Fruit fly (Drosophila melanogaster) whole organism, embryonic: ENCODE data around the gene Mic26-27.

Experiments
- Atf6 ChIP-seq: fragments of 200-800 bp; sonication (Bioruptor generic); IDR thresholded peaks from 2 replicates; pipeline ENCODE4 v1.3.6; 2022; ENCODE audit warnings: missing biosample characterization, missing genetic modification characterization
- CG10147 ChIP-seq: fragments of 200-800 bp; sonication (Bioruptor generic); optimal IDR thresholded peaks from 2 replicates; lab custom pipeline; 2019; ENCODE audit warnings: missing biosample characterization, mild to moderate bottlenecking, missing genetic modification characterization, moderate library complexity
- CG10321 ChIP-seq: fragments of 200-800 bp; sonication (Bioruptor generic); IDR thresholded peaks from 2 replicates; pipeline ENCODE4 v1.3.6; 2022; ENCODE audit warnings: missing biosample characterization, missing genetic modification characterization
- CG10462 ChIP-seq: fragments of 200-800 bp; sonication (Bioruptor generic); optimal IDR thresholded peaks from 2 replicates; lab custom pipeline; 2016; ENCODE audit warnings: missing biosample characterization, missing genetic modification characterization
- CG11456 ChIP-seq: fragments of 200-800 bp; sonication (Bioruptor generic); IDR thresholded peaks from 3 replicates; pipeline ENCODE4 v1.3.6; 2022; ENCODE audit warnings: missing biosample characterization, missing genetic modification characterization
- CG11695 ChIP-seq: fragments of 200-800 bp; sonication (Bioruptor generic); IDR thresholded peaks from 3 replicates; pipeline ENCODE4 v1.3.6; 2022; ENCODE audit warnings: missing biosample characterization, missing genetic modification characterization
- CG13624 ChIP-seq: fragments of 200-800 bp; sonication (Bioruptor generic); optimal IDR thresholded peaks from 2 replicates; lab custom pipeline; 2016; ENCODE audit warnings: missing biosample characterization, missing genetic modification characterization
- CG14441 ChIP-seq: fragments of 200-800 bp; sonication (Bioruptor generic); IDR thresholded peaks from 2 replicates; pipeline ENCODE4 v1.3.6; 2022; ENCODE audit warnings: missing biosample characterization, missing genetic modification characterization
- CG15269 ChIP-seq: fragments of 200-800 bp; sonication (Bioruptor generic); optimal IDR thresholded peaks from 2 replicates; lab custom pipeline; 2018; ENCODE audit warnings: missing biosample characterization, mild to moderate bottlenecking, missing genetic modification characterization, moderate library complexity
- CG15514 ChIP-seq: fragments of 200-800 bp; sonication (Bioruptor generic); optimal IDR thresholded peaks from 3 replicates; lab custom pipeline; 2017; ENCODE audit warnings: missing biosample characterization, missing genetic modification characterization, mild to moderate bottlenecking, moderate library complexity, missing genetic modification reagents
- CG17568 ChIP-seq: fragments of 200-800 bp; sonication (Bioruptor generic); optimal IDR thresholded peaks from 2 replicates; lab custom pipeline; 2018; ENCODE audit warnings: missing biosample characterization, mild to moderate bottlenecking, missing genetic modification characterization, moderate library complexity
- CG18262 ChIP-seq: fragments of 200-800 bp; optimal IDR thresholded peaks from 3 replicates; lab custom pipeline; 2019; ENCODE audit warnings: missing biosample characterization, mild to moderate bottlenecking, missing genetic modification characterization, moderate library complexity
- CG42726 ChIP-seq: fragments of 200-800 bp; sonication (Bioruptor generic); IDR thresholded peaks from 2 replicates; pipeline ENCODE4 v1.3.6; 2022; ENCODE audit warnings: missing biosample characterization, missing genetic modification characterization; ENCODE audit not compliant: partially characterized antibody
- CG4707 ChIP-seq: fragments of 200-800 bp; sonication (Bioruptor generic); optimal IDR thresholded peaks from 2 replicates; lab custom pipeline; 2018; ENCODE audit warnings: missing biosample characterization, mild to moderate bottlenecking, missing genetic modification characterization, moderate library complexity
- CG6854 ChIP-seq: fragments of 200-800 bp; sonication (Bioruptor generic); optimal IDR thresholded peaks from 3 replicates; lab custom pipeline; 2017; ENCODE audit warnings: missing biosample characterization, mild to moderate bottlenecking, missing genetic modification characterization
- CG7839 ChIP-seq: fragments of 200-800 bp; sonication (Bioruptor generic); optimal IDR thresholded peaks from 3 replicates; lab custom pipeline; 2018; ENCODE audit warnings: missing biosample characterization, mild to moderate bottlenecking, missing genetic modification characterization, moderate library complexity
- CG8290 ChIP-seq, 3 experiments: fragments of 200-800 bp; sonication (Bioruptor generic); optimal IDR thresholded peaks; 2 replicates each; lab custom pipeline; 2016 to 2019; ENCODE audit warnings: missing biosample characterization in 3 of 3, missing genetic modification characterization in 3 of 3, mild to moderate bottlenecking in 2 of 3, moderate library complexity in 1 of 3
- CG8359 ChIP-seq: fragments of 200-800 bp; sonication (Bioruptor generic); optimal IDR thresholded peaks from 2 replicates; lab custom pipeline; 2017; ENCODE audit warnings: missing biosample characterization, mild to moderate bottlenecking, missing genetic modification characterization, borderline replicate concordance
- CG9215 ChIP-seq: fragments of 200-800 bp; sonication (Bioruptor generic); IDR thresholded peaks from 2 replicates; pipeline ENCODE4 v1.3.6; 2022; ENCODE audit warnings: missing biosample characterization, missing genetic modification characterization
- CG9876 ChIP-seq: fragments of 200-800 bp; sonication (Bioruptor generic); optimal IDR thresholded peaks from 2 replicates; lab custom pipeline; 2016; ENCODE audit warnings: missing biosample characterization, missing genetic modification characterization
- CG9932 ChIP-seq: fragments of 200-800 bp; sonication (Bioruptor generic); IDR thresholded peaks from 2 replicates; pipeline ENCODE4 v1.3.6; 2022; ENCODE audit warnings: missing biosample characterization, missing genetic modification characterization
- Dad ChIP-seq: fragments of 200-800 bp; sonication (Bioruptor generic); optimal IDR thresholded peaks from 3 replicates; lab custom pipeline; 2016; ENCODE audit warnings: missing biosample characterization, missing genetic modification characterization
- Drgx ChIP-seq: fragments of 200-800 bp; sonication (Bioruptor generic); IDR thresholded peaks from 2 replicates; pipeline ENCODE4 v1.3.6; 2022; ENCODE audit warnings: missing biosample characterization, missing genetic modification characterization
- Elba2 ChIP-seq: fragments of 200-800 bp; sonication (Bioruptor generic); optimal IDR thresholded peaks from 3 replicates; lab custom pipeline; 2016; ENCODE audit warnings: missing biosample characterization, missing genetic modification characterization
- Ets65A ChIP-seq: fragments of 200-800 bp; sonication (Bioruptor generic); peaks from one replicate; lab custom pipeline; 2016; ENCODE audit warnings: missing biosample characterization, missing genetic modification characterization
- HLH3B ChIP-seq: fragments of 200-800 bp; sonication (Bioruptor generic); IDR thresholded peaks from 2 replicates; pipeline ENCODE4 v1.3.6; 2022; ENCODE audit warnings: missing biosample characterization, missing genetic modification characterization
- MBD-R2 ChIP-seq: fragments of 200-800 bp; sonication (Bioruptor generic); IDR thresholded peaks from 2 replicates; pipeline ENCODE4 v1.3.6; 2022; ENCODE audit warnings: missing biosample characterization, missing genetic modification characterization
- Mad ChIP-seq: fragments of 200-800 bp; sonication (Bioruptor generic); optimal IDR thresholded peaks from 2 replicates; lab custom pipeline; 2016; ENCODE audit warnings: missing biosample characterization, missing genetic modification characterization
- Med ChIP-seq: fragments of 200-800 bp; sonication (Bioruptor generic); peaks from one replicate; lab custom pipeline; 2016; ENCODE audit warnings: missing biosample characterization, missing genetic modification characterization, mild to moderate bottlenecking, inconsistent platforms, moderate library complexity
- Nf-YB ChIP-seq: fragments of 200-800 bp; sonication (Bioruptor generic); optimal IDR thresholded peaks from 3 replicates; lab custom pipeline; 2019; ENCODE audit warnings: missing biosample characterization, mild to moderate bottlenecking, missing genetic modification characterization, moderate library complexity
- Nf-YC ChIP-seq: fragments of 200-800 bp; optimal IDR thresholded peaks from 3 replicates; lab custom pipeline; 2019; ENCODE audit warnings: missing biosample characterization, mild to moderate bottlenecking, missing genetic modification characterization, moderate library complexity
- Six4 ChIP-seq: fragments of 200-800 bp; sonication (Bioruptor generic); optimal IDR thresholded peaks from 2 replicates; lab custom pipeline; 2016; ENCODE audit warnings: missing biosample characterization, missing genetic modification characterization
- Sox100B ChIP-seq: fragments of 200-800 bp; sonication (Bioruptor generic); optimal IDR thresholded peaks from 3 replicates; lab custom pipeline; 2018; ENCODE audit warnings: missing biosample characterization, mild to moderate bottlenecking, missing genetic modification characterization
- Taf1 ChIP-seq: fragments of 200-800 bp; sonication (Bioruptor generic); IDR thresholded peaks from 2 replicates; pipeline ENCODE4 v1.3.6; 2022; ENCODE audit warnings: missing biosample characterization, missing genetic modification characterization
- ap ChIP-seq: fragments of 200-800 bp; sonication (Bioruptor generic); IDR thresholded peaks from 2 replicates; pipeline ENCODE4 v1.3.6; 2022; ENCODE audit warnings: missing biosample characterization, missing genetic modification characterization
- bigmax ChIP-seq: fragments of 200-800 bp; sonication (Bioruptor generic); optimal IDR thresholded peaks from 2 replicates; lab custom pipeline; 2018; ENCODE audit warnings: missing biosample characterization, mild to moderate bottlenecking, missing genetic modification characterization
- bowl ChIP-seq: fragments of 200-800 bp; sonication (Bioruptor generic); IDR thresholded peaks from 2 replicates; pipeline ENCODE4 v1.3.6; 2022; ENCODE audit warnings: missing biosample characterization, missing genetic modification characterization
- cg ChIP-seq: fragments of 200-800 bp; sonication (Bioruptor generic); optimal IDR thresholded peaks from 3 replicates; lab custom pipeline; 2019; ENCODE audit warnings: missing biosample characterization, mild to moderate bottlenecking, missing genetic modification characterization, moderate library complexity
- chif ChIP-seq, 2 experiments: fragments of 200-800 bp; sonication (Bioruptor generic); optimal IDR thresholded peaks; 3 replicates each; lab custom pipeline; 2016; ENCODE audit warnings: missing biosample characterization in 2 of 2, missing genetic modification characterization in 2 of 2
- chinmo ChIP-seq: fragments of 200-800 bp; sonication (Bioruptor generic); IDR thresholded peaks from 4 replicates; pipeline ENCODE4 v1.3.6; 2022; ENCODE audit warnings: missing biosample characterization, missing genetic modification characterization; ENCODE audit not compliant: partially characterized antibody
- fd102C ChIP-seq: fragments of 200-800 bp; sonication (Bioruptor generic); optimal IDR thresholded peaks from 2 replicates; lab custom pipeline; 2018; ENCODE audit warnings: missing biosample characterization, mild to moderate bottlenecking, missing genetic modification characterization, moderate library complexity
- fru ChIP-seq: fragments of >200 bp; optimal IDR thresholded peaks from 2 replicates; lab custom pipeline; 2017
- gro ChIP-seq: fragments of 200-800 bp; sonication (Bioruptor generic); optimal IDR thresholded peaks from 2 replicates; lab custom pipeline; 2016; ENCODE audit warnings: missing biosample characterization, missing genetic modification characterization
- p53 ChIP-seq: fragments of 200-800 bp; sonication (Bioruptor generic); optimal IDR thresholded peaks from 2 replicates; lab custom pipeline; 2016; ENCODE audit warnings: missing biosample characterization, missing genetic modification characterization
- peb ChIP-seq: fragments of 200-800 bp; sonication (Bioruptor generic); IDR thresholded peaks from 2 replicates; pipeline ENCODE4 v1.3.6; 2022; ENCODE audit warnings: missing biosample characterization, missing genetic modification characterization
- pita ChIP-seq: fragments of 200-800 bp; sonication (Bioruptor generic); optimal IDR thresholded peaks from 2 replicates; lab custom pipeline; 2017; ENCODE audit warnings: missing biosample characterization, mild to moderate bottlenecking, missing genetic modification characterization
- repo ChIP-seq: fragments of 200-800 bp; sonication (Bioruptor generic); optimal IDR thresholded peaks from 2 replicates; lab custom pipeline; 2016; ENCODE audit warnings: missing biosample characterization, missing genetic modification characterization
- tup ChIP-seq: fragments of 200-800 bp; sonication (Bioruptor generic); optimal IDR thresholded peaks from 2 replicates; lab custom pipeline; 2016; ENCODE audit warnings: missing biosample characterization, mild to moderate bottlenecking, missing genetic modification characterization, moderate library complexity
- zen ChIP-seq: fragments of 200-800 bp; sonication (Bioruptor generic); optimal IDR thresholded peaks from 3 replicates; lab custom pipeline; 2018; ENCODE audit warnings: missing biosample characterization, mild to moderate bottlenecking, missing genetic modification characterization, moderate library complexity

Mic26-27 gene

DNA sequence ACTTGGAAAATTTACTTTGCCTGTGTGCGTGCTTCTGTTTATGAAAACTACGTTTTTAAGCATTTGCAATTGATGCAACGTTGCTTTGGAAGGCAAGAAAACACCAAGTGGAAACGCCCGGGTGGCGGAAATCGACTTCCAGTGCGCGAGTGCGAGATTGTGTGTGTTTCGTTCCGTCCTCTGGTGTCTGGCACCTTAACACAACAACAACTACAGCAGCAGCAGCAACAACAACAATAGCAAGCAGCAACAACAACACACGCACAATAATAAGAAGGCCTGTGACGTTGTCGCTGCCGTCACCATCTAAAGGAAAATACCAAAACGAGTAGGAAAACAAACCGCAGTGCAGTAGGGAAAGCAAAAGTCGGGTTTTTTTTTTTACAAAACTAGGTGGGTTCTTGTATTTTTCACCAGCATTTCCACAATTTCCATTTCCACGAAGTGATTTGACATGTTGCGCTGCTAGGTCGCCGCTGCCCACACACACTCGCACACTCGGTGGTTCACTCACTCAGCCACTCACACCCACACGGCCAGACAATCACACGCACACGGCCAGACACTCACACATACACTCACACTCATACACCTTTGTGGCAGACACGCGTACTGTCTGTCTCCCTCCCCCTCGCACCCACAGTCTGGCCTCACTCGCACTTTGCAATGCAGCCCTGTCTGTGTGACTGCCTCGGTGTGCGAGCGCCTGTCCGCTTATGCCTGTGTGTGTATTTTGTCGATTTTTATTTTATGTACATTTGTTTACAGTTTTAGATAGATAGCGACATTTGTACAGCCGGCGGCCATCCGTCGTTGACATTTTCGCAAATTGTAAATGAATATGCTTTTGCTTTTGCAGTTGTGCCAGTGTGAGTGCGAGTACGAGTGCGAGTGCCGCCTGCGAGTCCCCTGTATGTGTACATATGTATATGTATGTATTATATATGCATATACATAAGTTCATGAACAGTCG, 47.1 kb downstream of the Mic26-27 start (continued):
- TF ChIP-seq Elba2 (GFP tag; lab: Kevin White, UChicago), result peak; percentile 66
- TF ChIP-seq Dad, result peak; percentile 33
- TF ChIP-seq CG9876 (GFP tag; lab: Kevin White, UChicago), result no peak
- peak; percentile 41; the same call in 1 of the 2 replicates for TF ChIP-seq CG42726 (GFP tag; lab: Robert Waterston, UW)
- no peak for TF ChIP-seq CG6854
- TF ChIP-seq Mad, result no peak
- TF ChIP-seq CG15514 (GFP tag; lab: Kevin White, UChicago), result no peak
- no peak for TF ChIP-seq Taf1
- TF ChIP-seq HLH3B (GFP tag; lab: Robert Waterston, UW), result no peak
- TF ChIP-seq CG4707, result no peak
- no peak for TF ChIP-seq CG15269 (tag; lab: Kevin White, UChicago)
- no peak for TF ChIP-seq CG8359 (GFP tag; lab: Kevin White, UChicago)
- TF ChIP-seq CG14441 (GFP tag; lab: Robert Waterston, UW), result 0 out of 2 replicates have a peak, but pooled peaks have one; percentile 21
- TF ChIP-seq zen (tag; lab: Kevin White, UChicago), result peak; percentile 84
- TF ChIP-seq repo (GFP tag; lab: Kevin White, UChicago), result peak; percentile 28
- peak in 1 of 2 experiments; percentile 7 for TF ChIP-seq chif (GFP tag; optimal IDR thresholded peaks at IDR 0.05; lab: Kevin White, UChicago)
- no peak for TF ChIP-seq CG10462 (GFP tag; lab: Kevin White, UChicago)
- TF ChIP-seq Six4 (GFP tag; lab: Kevin White, UChicago), result no peak
- TF ChIP-seq tup, result no peak
- no peak for TF ChIP-seq pita (GFP tag; lab: Kevin White, UChicago)
- TF ChIP-seq bowl (GFP tag; lab: Robert Waterston, UW), result no peak
- no peak for TF ChIP-seq CG10147 (GFP tag; lab: Kevin White, UChicago)
- TF ChIP-seq CG9215 (GFP tag; lab: Robert Waterston, UW), result no peak
- no peak for TF ChIP-seq CG11456 (GFP tag; lab: Robert Waterston, UW)
- peak; percentile 100 for TF ChIP-seq cg
- peak; percentile 2 for TF ChIP-seq CG13624
- no peak for TF ChIP-seq ap (GFP tag; lab: Robert Waterston, UW)
- TF ChIP-seq Drgx (GFP tag; lab: Robert Waterston, UW), result peak; percentile 64
- peak; percentile 81 for TF ChIP-seq CG10321 (GFP tag; lab: Robert Waterston, UW)
- no peak for TF ChIP-seq fd102C
- peak; percentile 100 for TF ChIP-seq Med (GFP tag; lab: Kevin White, UChicago)
- no peak for TF ChIP-seq fru
- no peak for TF ChIP-seq CG8290 (GFP tag; optimal IDR thresholded peaks at IDR 0.05; lab: Kevin White, UChicago)
- no peak for TF ChIP-seq CG8290 (tag; optimal IDR thresholded peaks at IDR 0.05; lab: Kevin White, UChicago)
- peak; percentile 32; the same call in 1 of the 2 replicates for TF ChIP-seq Atf6 (GFP tag; lab: Robert Waterston, UW)
- no peak for TF ChIP-seq p53 (GFP tag; lab: Kevin White, UChicago)
- no peak for TF ChIP-seq Nf-YC (tag; lab: Kevin White, UChicago)
- no peak for TF ChIP-seq CG7839
- TF ChIP-seq Nf-YB, result peak; percentile 15
- no peak for TF ChIP-seq Sox100B (GFP tag; lab: Kevin White, UChicago)
- peak; percentile 33; the same call in 1 of the 2 replicates for TF ChIP-seq peb (GFP tag; lab: Robert Waterston, UW)
- TF ChIP-seq CG17568 (GFP tag; lab: Kevin White, UChicago), result peak; percentile 1
- TF ChIP-seq bigmax, result no peak
- no peak for TF ChIP-seq CG9932
- no peak for TF ChIP-seq CG11695 (GFP tag; lab: Robert Waterston, UW)
- TF ChIP-seq chinmo (GFP tag; lab: Robert Waterston, UW), result peak; percentile 100
- TF ChIP-seq CG18262 (tag; lab: Kevin White, UChicago), result no peak
- TF ChIP-seq MBD-R2 (GFP tag; lab: Robert Waterston, UW), result peak; percentile 36
- TF ChIP-seq Ets65A (GFP tag; lab: Kevin White, UChicago), result peak; percentile 40
- TF ChIP-seq gro, result peak; percentile 22
